Worm (Caenorhabditis elegans) whole organism, young adult: ENCODE results near the gene F41F3.9.

Source experiments
- B0261.1 ChIP-seq: sonication (generic microtip); optimal IDR thresholded peaks from 2 replicates; lab custom pipeline; 2016; ENCODE audit warnings: mild to moderate bottlenecking, missing genetic modification characterization, moderate library complexity, missing compliant biosample characterization
- T07F8.4 ChIP-seq: sonication (generic microtip); optimal IDR thresholded peaks from 2 replicates; lab custom pipeline; 2016; ENCODE audit warnings: mild to moderate bottlenecking, missing genetic modification characterization, moderate library complexity, missing compliant biosample characterization
- Y95B8A.8 ChIP-seq: fragments of 200-800 bp; sonication (Bioruptor generic); IDR thresholded peaks from 2 replicates; pipeline ENCODE4 v1.3.6; 2022; ENCODE audit warnings: missing genetic modification reagents, missing genetic modification characterization, missing compliant biosample characterization
- attf-6 ChIP-seq: fragments of 200-800 bp; sonication (Bioruptor generic); IDR thresholded peaks from 2 replicates; pipeline ENCODE4 v1.3.6; 2022; ENCODE audit warnings: missing genetic modification reagents, missing genetic modification characterization, missing compliant biosample characterization
- ceh-79 ChIP-seq: sonication (generic microtip); optimal IDR thresholded peaks from 2 replicates; lab custom pipeline; 2017; ENCODE audit warnings: mild to moderate bottlenecking, missing genetic modification characterization, missing compliant biosample characterization
- egl-18 ChIP-seq: fragments of 200-800 bp; sonication (Bioruptor generic); IDR thresholded peaks from 2 replicates; pipeline ENCODE4 v1.3.6; 2022; ENCODE audit warnings: missing genetic modification reagents, missing genetic modification characterization, missing compliant biosample characterization
- hlh-12 ChIP-seq: sonication (generic microtip); optimal IDR thresholded peaks from 2 replicates; lab custom pipeline; 2016; ENCODE audit warnings: missing genetic modification characterization, missing compliant biosample characterization
- lin-54 ChIP-seq: fragments of 200-800 bp; sonication (Bioruptor generic); optimal IDR thresholded peaks from 2 replicates; lab custom pipeline; 2018; ENCODE audit warnings: mild to moderate bottlenecking, missing genetic modification characterization, missing compliant biosample characterization
- lir-1 ChIP-seq: fragments of 200-800 bp; sonication (Bioruptor generic); conservative IDR thresholded peaks from 2 replicates; pipeline ENCODE4 v1.3.6; 2022; ENCODE audit warnings: missing genetic modification reagents, missing genetic modification characterization, missing compliant biosample characterization
- rcor-1 ChIP-seq: fragments of 200-800 bp; sonication (Bioruptor generic); IDR thresholded peaks from 2 replicates; pipeline ENCODE4 v1.3.6; 2022; ENCODE audit warnings: missing genetic modification reagents, missing genetic modification characterization, missing compliant biosample characterization
- unc-62 ChIP-seq: fragments of 150-350 bp; optimal IDR thresholded peaks from 2 replicates; lab custom pipeline; 2014; ENCODE audit warnings: missing biosample characterization, missing genetic modification reagents, missing genetic modification characterization
- zfh-2 ChIP-seq: fragments of 200-800 bp; sonication (Bioruptor generic); conservative IDR thresholded peaks from 2 replicates; pipeline ENCODE4 v1.3.6; 2022; ENCODE audit warnings: missing genetic modification reagents, missing genetic modification characterization, missing compliant biosample characterization

DNA sequence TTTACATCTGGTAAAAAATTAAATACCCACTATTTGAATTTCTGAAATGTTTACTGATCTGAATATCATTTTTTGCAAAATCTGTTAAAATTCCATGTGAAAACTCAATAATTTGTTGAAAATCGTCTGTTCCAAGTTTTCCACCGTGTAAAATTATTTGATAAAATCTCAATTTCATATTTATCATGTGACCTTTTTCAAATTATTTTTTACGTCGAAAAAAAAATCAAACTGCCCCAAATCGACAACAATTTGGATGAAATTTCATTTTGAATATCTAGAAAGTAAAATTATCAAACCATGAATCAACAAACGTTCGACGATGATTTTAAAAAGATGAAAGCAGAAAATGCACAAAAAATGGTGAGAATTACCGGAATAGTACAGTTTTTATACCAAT lies at the start of gene F41F3.9:
- TF ChIP-seq T07F8.4 (tag; lab: Kevin White, UChicago): no peak
- no peak for TF ChIP-seq lin-54 (GFP tag; lab: Kevin White, UChicago)
- TF ChIP-seq egl-18 (GFP tag; lab: Robert Waterston, UW): no peak
- TF ChIP-seq zfh-2 (GFP tag; lab: Robert Waterston, UW): no peak
- TF ChIP-seq rcor-1 (GFP tag; lab: Robert Waterston, UW): no peak
- TF ChIP-seq ceh-79 (tag; lab: Kevin White, UChicago): no peak
- TF ChIP-seq unc-62 (GFP tag; lab: Kevin White, UChicago): no peak
- no peak for TF ChIP-seq lir-1 (GFP tag; lab: Robert Waterston, UW)
- TF ChIP-seq hlh-12 (tag; lab: Kevin White, UChicago): no peak
- TF ChIP-seq attf-6: no peak
- TF ChIP-seq Y95B8A.8 (GFP tag; lab: Robert Waterston, UW): no peak
- no peak for TF ChIP-seq B0261.1 (tag; lab: Kevin White, UChicago)
